Worm (Caenorhabditis elegans): ENCODE results near the gene prdm-14.

The prdm-14 gene

ce11 chrX:9035142-9035541 lies 10.9 kb upstream of the prdm-14 start:
- TF ChIP-seq F26F4.8 (GFP tag; conservative IDR thresholded peaks at IDR 0.05) (no peak), unc-62 (GFP tag; optimal IDR thresholded peaks at IDR 0.05 in 1 of 2) (peak in 1 of 2 experiments; percentile 77), unc-62 (tag; optimal IDR thresholded peaks at IDR 0.05) (no peak), ceh-44 (GFP tag; IDR thresholded peaks at IDR 0.05) (no peak), duxl-1 (tag; optimal IDR thresholded peaks at IDR 0.05; ENCODE audit: poor library complexity) (no peak), ceh-82 (tag; optimal IDR thresholded peaks at IDR 0.05) (no peak), dve-1 (tag; optimal IDR thresholded peaks at IDR 0.05; ENCODE audit: insufficient read depth) (no peak), pha-4 (GFP tag; IDR thresholded peaks at IDR 0.05) (no peak), pha-4 (tag; optimal IDR thresholded peaks at IDR 0.05) (no peak), zfp-3 (GFP tag; conservative IDR thresholded peaks at IDR 0.05) (no peak), nhr-10 (tag; optimal IDR thresholded peaks at IDR 0.05) (no peak), lin-13 (GFP tag; optimal IDR thresholded peaks at IDR 0.05) (no peak), daf-19 (GFP tag; conservative IDR thresholded peaks at IDR 0.05) (no peak), tag-97 (GFP tag; IDR thresholded peaks at IDR 0.05) (no peak), F49E8.2 (tag; optimal IDR thresholded peaks at IDR 0.05; ENCODE audit: borderline replicate concordance) (no peak), pqm-1 (tag; optimal IDR thresholded peaks at IDR 0.05) (peak; percentile 73), aha-1 (tag) (peak; percentile 68), vab-7 (GFP tag; IDR thresholded peaks at IDR 0.05) (no peak), hlh-30 (tag; optimal IDR thresholded peaks at IDR 0.05; ENCODE audit: insufficient read depth) (no peak), F44E2.7 (GFP tag; IDR thresholded peaks at IDR 0.05) (no peak), spr-1 (tag; optimal IDR thresholded peaks at IDR 0.05) (no peak), unc-39 (tag; optimal IDR thresholded peaks at IDR 0.05) (no peak), Y105C5A.15 (GFP tag; IDR thresholded peaks at IDR 0.05) (no peak), hlh-11 (tag; optimal IDR thresholded peaks at IDR 0.05) (peak; percentile 19), madf-5 (GFP tag; IDR thresholded peaks at IDR 0.05) (no peak), nhr-42 (GFP tag; IDR thresholded peaks at IDR 0.05) (no peak), lim-7 (GFP tag; IDR thresholded peaks at IDR 0.05) (no peak), snpc-1.2 (GFP tag; IDR thresholded peaks at IDR 0.05) (no peak), zip-11 (GFP tag; IDR thresholded peaks at IDR 0.05) (no peak), daf-16 (GFP tag; optimal IDR thresholded peaks at IDR 0.05) (no peak), daf-16 (tag; optimal IDR thresholded peaks at IDR 0.05) (peak; percentile 9), nhr-76 (tag; optimal IDR thresholded peaks at IDR 0.05) (no peak), mdt-29 (GFP tag; IDR thresholded peaks at IDR 0.05) (no peak), F10B5.3 (tag; optimal IDR thresholded peaks at IDR 0.05) (no peak), nhr-102 (tag; optimal IDR thresholded peaks at IDR 0.05) (no peak), Y48G9A.11 (GFP tag; IDR thresholded peaks at IDR 0.05) (no peak), D1046.2 (GFP tag; IDR thresholded peaks at IDR 0.05) (no peak), gei-8 (GFP tag; optimal IDR thresholded peaks at IDR 0.05) (no peak), zag-1 (tag; optimal IDR thresholded peaks at IDR 0.05) (no peak), set-16 (GFP tag; IDR thresholded peaks at IDR 0.05) (no peak), fos-1 (tag; optimal IDR thresholded peaks at IDR 0.05) (no peak), ztf-7 (tag; optimal IDR thresholded peaks at IDR 0.05) (peak; percentile 64), ama-1 (optimal IDR thresholded peaks at IDR 0.05) (no peak), nhr-11 (tag; optimal IDR thresholded peaks at IDR 0.05) (no peak), sdz-12 (GFP tag; optimal IDR thresholded peaks at IDR 0.05) (no peak), dmd-9 (GFP tag; IDR thresholded peaks at IDR 0.05) (no peak), dmd-8 (GFP tag; IDR thresholded peaks at IDR 0.05) (no peak), mdl-1 (tag; optimal IDR thresholded peaks at IDR 0.05) (no peak), tra-1 (GFP tag; IDR thresholded peaks at IDR 0.05) (no peak), aly-2 (tag; optimal IDR thresholded peaks at IDR 0.05) (no peak)

All from whole organism, L4 larva.